Fruit fly (Drosophila melanogaster) whole organism, embryonic: ENCODE data around the gene Nos.

Experiments
- Asciz ChIP-seq: fragments of 200-800 bp; sonication (Bioruptor generic); optimal IDR thresholded peaks from 2 replicates; lab custom pipeline; 2017; ENCODE audit warnings: missing biosample characterization, mild to moderate bottlenecking, missing genetic modification characterization, missing genetic modification reagents
- CG1024 ChIP-seq: fragments of 200-800 bp; sonication (Bioruptor generic); IDR thresholded peaks from 2 replicates; pipeline ENCODE4 v1.3.6; 2022; ENCODE audit warnings: missing biosample characterization, missing genetic modification characterization
- CG11085 ChIP-seq: fragments of 200-800 bp; sonication (Bioruptor generic); IDR thresholded peaks from 2 replicates; pipeline ENCODE4 v1.3.6; 2022; ENCODE audit warnings: missing biosample characterization, missing genetic modification characterization
- CG11093 ChIP-seq: fragments of 200-800 bp; sonication (Bioruptor generic); IDR thresholded peaks from 3 replicates; pipeline ENCODE4 v1.3.6; 2022; ENCODE audit warnings: missing biosample characterization, missing genetic modification characterization
- CG11695 ChIP-seq: fragments of 200-800 bp; sonication (Bioruptor generic); IDR thresholded peaks from 3 replicates; pipeline ENCODE4 v1.3.6; 2022; ENCODE audit warnings: missing biosample characterization, missing genetic modification characterization
- CG1233 ChIP-seq: fragments of 200-800 bp; sonication (Bioruptor generic); optimal IDR thresholded peaks from 4 replicates; lab custom pipeline; 2018; ENCODE audit warnings: missing biosample characterization, mild to moderate bottlenecking, missing genetic modification characterization
- CG12744 ChIP-seq: fragments of 200-800 bp; sonication (Bioruptor generic); optimal IDR thresholded peaks from 2 replicates; lab custom pipeline; 2016; ENCODE audit warnings: missing biosample characterization, missing genetic modification characterization
- CG13424 ChIP-seq: fragments of 200-800 bp; sonication (Bioruptor generic); optimal IDR thresholded peaks from 2 replicates; lab custom pipeline; 2019; ENCODE audit warnings: missing biosample characterization, mild to moderate bottlenecking, missing genetic modification characterization, moderate library complexity
- CG14441 ChIP-seq: fragments of 200-800 bp; sonication (Bioruptor generic); IDR thresholded peaks from 2 replicates; pipeline ENCODE4 v1.3.6; 2022; ENCODE audit warnings: missing biosample characterization, missing genetic modification characterization
- CG18619 ChIP-seq: fragments of 200-800 bp; sonication (Bioruptor generic); optimal IDR thresholded peaks from 3 replicates; lab custom pipeline; 2017; ENCODE audit warnings: missing biosample characterization, mild to moderate bottlenecking, missing genetic modification characterization
- CG30020 ChIP-seq: fragments of 200-800 bp; optimal IDR thresholded peaks from 2 replicates; lab custom pipeline; 2019; ENCODE audit warnings: missing biosample characterization, mild to moderate bottlenecking, missing genetic modification characterization, moderate library complexity
- CG34224 ChIP-seq: fragments of 200-800 bp; sonication (Bioruptor generic); IDR thresholded peaks from 3 replicates; pipeline ENCODE4 v1.3.6; 2022; ENCODE audit warnings: missing biosample characterization, missing genetic modification characterization; ENCODE audit not compliant: partially characterized antibody
- CG4424 ChIP-seq: fragments of 200-800 bp; sonication (Bioruptor generic); optimal IDR thresholded peaks from 3 replicates; lab custom pipeline; 2016; ENCODE audit warnings: missing biosample characterization, missing genetic modification characterization
- CG4617 ChIP-seq: fragments of 200-800 bp; sonication (Bioruptor generic); optimal IDR thresholded peaks from 3 replicates; lab custom pipeline; 2016; ENCODE audit warnings: missing biosample characterization, missing genetic modification characterization, borderline replicate concordance
- CG4854 ChIP-seq: fragments of 200-800 bp; sonication (Bioruptor generic); optimal IDR thresholded peaks from 2 replicates; lab custom pipeline; 2016; ENCODE audit warnings: missing biosample characterization, missing genetic modification characterization, inconsistent platforms
- CG6813 ChIP-seq: fragments of 200-800 bp; sonication (Bioruptor generic); optimal IDR thresholded peaks from 2 replicates; lab custom pipeline; 2017; ENCODE audit warnings: missing biosample characterization, missing genetic modification characterization, mild to moderate bottlenecking, moderate library complexity, missing genetic modification reagents
- CG6854 ChIP-seq: fragments of 200-800 bp; sonication (Bioruptor generic); optimal IDR thresholded peaks from 3 replicates; lab custom pipeline; 2017; ENCODE audit warnings: missing biosample characterization, mild to moderate bottlenecking, missing genetic modification characterization
- CG7357 ChIP-seq: fragments of 200-800 bp; sonication (Bioruptor generic); IDR thresholded peaks from 3 replicates; pipeline ENCODE4 v1.3.6; 2022; ENCODE audit warnings: missing biosample characterization, missing genetic modification characterization
- CG7556 ChIP-seq: fragments of 200-800 bp; sonication (Bioruptor generic); optimal IDR thresholded peaks from 2 replicates; lab custom pipeline; 2017; ENCODE audit warnings: missing biosample characterization, mild to moderate bottlenecking, missing genetic modification characterization
- CG9932 ChIP-seq: fragments of 200-800 bp; sonication (Bioruptor generic); IDR thresholded peaks from 2 replicates; pipeline ENCODE4 v1.3.6; 2022; ENCODE audit warnings: missing biosample characterization, missing genetic modification characterization
- D ChIP-seq, 2 experiments: fragments of 200-800 bp in 1 of 2; fragments of >200 bp in 1 of 2; sonication (Bioruptor generic) in 1 of 2; optimal IDR thresholded peaks; 2 replicates in 1 of 2; 3 replicates in 1 of 2; lab custom pipeline; 2017; ENCODE audit warnings: mild to moderate bottlenecking in 1 of 2, missing biosample characterization in 1 of 2, missing genetic modification characterization in 1 of 2, missing genetic modification reagents in 1 of 2
- D19A ChIP-seq: fragments of 200-800 bp; optimal IDR thresholded peaks from 3 replicates; lab custom pipeline; 2019; ENCODE audit warnings: missing biosample characterization, mild to moderate bottlenecking, missing genetic modification characterization, moderate library complexity
- Dek ChIP-seq: fragments of 200-800 bp; sonication (Bioruptor generic); optimal IDR thresholded peaks from 3 replicates; lab custom pipeline; 2019; ENCODE audit warnings: missing biosample characterization, mild to moderate bottlenecking, missing genetic modification characterization, moderate library complexity
- Dfd ChIP-seq, 2 experiments: fragments of >200 bp; optimal IDR thresholded peaks; 2 replicates each; lab custom pipeline; 2017; ENCODE audit warnings: missing biosample characterization in 2 of 2, missing genetic modification characterization in 2 of 2
- E2f1 ChIP-seq: fragments of 200-800 bp; sonication (Bioruptor generic); IDR thresholded peaks from 2 replicates; pipeline ENCODE4 v1.3.6; 2022; ENCODE audit warnings: missing biosample characterization, missing genetic modification characterization
- H15 ChIP-seq: fragments of 200-800 bp; sonication (Bioruptor generic); IDR thresholded peaks from 3 replicates; pipeline ENCODE4 v1.3.6; 2022; ENCODE audit warnings: missing biosample characterization, missing genetic modification characterization
- Hmr ChIP-seq: fragments of 200-800 bp; sonication (Bioruptor generic); optimal IDR thresholded peaks from 3 replicates; lab custom pipeline; 2017; ENCODE audit warnings: mild to moderate bottlenecking, missing biosample characterization, missing genetic modification reagents, missing genetic modification characterization
- Mrtf ChIP-seq: fragments of 200-800 bp; sonication (Bioruptor generic); IDR thresholded peaks from 3 replicates; pipeline ENCODE4 v1.3.6; 2022; ENCODE audit warnings: missing biosample characterization, missing genetic modification characterization
- Pdp1 ChIP-seq, 2 experiments: fragments of 200-800 bp; sonication (Bioruptor generic); optimal IDR thresholded peaks; 3 replicates each; lab custom pipeline; 2016; ENCODE audit warnings: missing biosample characterization in 2 of 2, missing genetic modification characterization in 2 of 2, mild to moderate bottlenecking in 1 of 2, moderate library complexity in 1 of 2
- Six4 ChIP-seq: fragments of 200-800 bp; sonication (Bioruptor generic); optimal IDR thresholded peaks from 2 replicates; lab custom pipeline; 2016; ENCODE audit warnings: missing biosample characterization, missing genetic modification characterization
- TFAM ChIP-seq: fragments of 200-800 bp; sonication (Bioruptor generic); optimal IDR thresholded peaks from 2 replicates; lab custom pipeline; 2017; ENCODE audit warnings: missing biosample characterization, missing genetic modification characterization, inconsistent platforms
- bcd ChIP-seq: fragments of 200-800 bp; sonication (Bioruptor generic); optimal IDR thresholded peaks from 2 replicates; lab custom pipeline; 2017; ENCODE audit warnings: missing biosample characterization, mild to moderate bottlenecking, missing genetic modification characterization
- cas ChIP-seq: fragments of 200-800 bp; sonication (Bioruptor generic); IDR thresholded peaks from 2 replicates; pipeline ENCODE4 v1.3.6; 2022; ENCODE audit warnings: missing biosample characterization, missing genetic modification characterization
- corto ChIP-seq: fragments of 200-800 bp; sonication (Bioruptor generic); optimal IDR thresholded peaks from 2 replicates; lab custom pipeline; 2016; ENCODE audit warnings: missing biosample characterization, mild to moderate bottlenecking, missing genetic modification characterization, moderate library complexity
- dimm ChIP-seq: fragments of 200-800 bp; sonication (Bioruptor generic); IDR thresholded peaks from 2 replicates; pipeline ENCODE4 v1.3.6; 2022; ENCODE audit warnings: missing biosample characterization, missing genetic modification characterization
- fu2 ChIP-seq: fragments of 200-800 bp; sonication (Bioruptor generic); optimal IDR thresholded peaks from 2 replicates; lab custom pipeline; 2016; ENCODE audit warnings: missing biosample characterization, missing genetic modification characterization
- gsb-n ChIP-seq: fragments of 200-800 bp; sonication (Bioruptor generic); optimal IDR thresholded peaks from 3 replicates; lab custom pipeline; 2018; ENCODE audit warnings: missing biosample characterization, mild to moderate bottlenecking, missing genetic modification characterization
- hkb ChIP-seq, 2 experiments: fragments of 200-800 bp in 1 of 2; fragments of >200 bp in 1 of 2; sonication (Bioruptor generic) in 1 of 2; IDR thresholded peaks in 1 of 2; optimal IDR thresholded peaks in 1 of 2; 2 replicates each; pipeline versions ENCODE4 v1.3.6 to Lab custom; 2017 to 2022; ENCODE audit warnings: missing biosample characterization in 1 of 2, missing genetic modification characterization in 1 of 2
- jing ChIP-seq: fragments of 200-800 bp; sonication (Bioruptor generic); optimal IDR thresholded peaks from 2 replicates; lab custom pipeline; 2018; ENCODE audit warnings: missing biosample characterization, mild to moderate bottlenecking, missing genetic modification characterization
- lmd ChIP-seq: fragments of 200-800 bp; sonication (Bioruptor generic); IDR thresholded peaks from 2 replicates; pipeline ENCODE4 v1.3.6; 2022; ENCODE audit warnings: missing biosample characterization, missing genetic modification characterization
- mirr ChIP-seq: fragments of 200-800 bp; sonication (Bioruptor generic); optimal IDR thresholded peaks from 3 replicates; lab custom pipeline; 2018; ENCODE audit warnings: missing biosample characterization, mild to moderate bottlenecking, missing genetic modification characterization
- pnt ChIP-seq: fragments of 200-800 bp; sonication (Bioruptor generic); optimal IDR thresholded peaks from 3 replicates; lab custom pipeline; 2016; ENCODE audit warnings: missing biosample characterization, missing genetic modification characterization
- pum ChIP-seq: fragments of 200-800 bp; sonication (Bioruptor generic); optimal IDR thresholded peaks from 2 replicates; lab custom pipeline; 2016; ENCODE audit warnings: missing biosample characterization, missing genetic modification characterization
- row ChIP-seq: fragments of 200-800 bp; sonication (Bioruptor generic); IDR thresholded peaks from 3 replicates; pipeline ENCODE4 v1.3.6; 2022; ENCODE audit warnings: missing biosample characterization, missing genetic modification characterization
- scrt ChIP-seq: fragments of 200-800 bp; sonication (Bioruptor generic); optimal IDR thresholded peaks from 2 replicates; lab custom pipeline; 2018; ENCODE audit warnings: missing biosample characterization, mild to moderate bottlenecking, missing genetic modification characterization, moderate library complexity
- sqz ChIP-seq: fragments of 200-800 bp; sonication (Bioruptor generic); optimal IDR thresholded peaks from 3 replicates; lab custom pipeline; 2018; ENCODE audit warnings: missing biosample characterization, mild to moderate bottlenecking, missing genetic modification characterization
- ssp ChIP-seq: fragments of 200-800 bp; sonication (Bioruptor generic); IDR thresholded peaks from 2 replicates; pipeline ENCODE4 v1.3.6; 2022; ENCODE audit warnings: missing biosample characterization, missing genetic modification characterization
- vvl ChIP-seq: fragments of 200-800 bp; sonication (Bioruptor generic); IDR thresholded peaks from 2 replicates; pipeline ENCODE4 v1.3.6; 2022; ENCODE audit warnings: missing biosample characterization, missing genetic modification characterization
- zfh1 ChIP-seq: fragments of 200-800 bp; sonication (Bioruptor generic); IDR thresholded peaks from 3 replicates; pipeline ENCODE4 v1.3.6; 2022; ENCODE audit warnings: missing biosample characterization, missing genetic modification characterization

The Nos gene

DNA sequence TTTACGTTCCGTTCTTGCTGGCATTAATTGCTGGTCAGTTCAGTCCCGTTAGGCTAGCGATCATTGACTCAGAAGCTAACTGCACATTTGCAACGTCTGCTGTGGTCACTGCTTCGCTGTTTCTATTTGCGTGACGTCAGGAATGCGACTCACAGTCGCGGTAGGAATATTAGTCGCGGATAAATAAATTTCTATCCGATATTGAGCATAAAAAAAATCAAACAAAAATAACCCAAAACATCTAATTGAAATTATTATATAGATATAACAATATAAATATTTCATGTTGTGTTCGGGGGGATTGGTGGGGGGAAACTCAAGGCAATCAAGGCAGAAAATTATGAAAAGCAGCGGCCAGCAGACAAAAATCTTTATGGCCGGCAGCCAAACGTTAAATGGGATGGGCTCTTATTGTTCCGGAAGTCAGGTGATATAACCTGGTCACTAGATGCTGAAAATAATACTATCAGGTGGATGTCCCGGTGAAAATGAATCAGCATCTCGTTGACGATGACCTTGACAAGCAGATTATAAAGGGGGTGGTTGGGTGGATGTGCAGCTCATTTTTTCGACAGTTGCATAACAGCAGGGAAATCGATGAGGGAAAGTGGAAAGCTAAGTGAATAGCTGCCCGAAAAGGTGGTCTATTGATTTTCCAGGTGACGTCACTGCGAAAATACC, 12.3 kb upstream of the Nos start, which contains the start of gene SmydA-3 (continued):
- TF ChIP-seq mirr (GFP tag; lab: Kevin White, UChicago): no peak
- 0 out of 2 replicates have a peak, but pooled peaks have one; percentile 27 for TF ChIP-seq lmd
- TF ChIP-seq Asciz: peak; percentile 5
- TF ChIP-seq Six4 (GFP tag; lab: Kevin White, UChicago): no peak
- no peak for TF ChIP-seq TFAM
- no peak for TF ChIP-seq hkb (optimal IDR thresholded peaks at IDR 0.05; lab: Kevin White, UChicago)
- TF ChIP-seq hkb (GFP tag; IDR thresholded peaks at IDR 0.05; lab: Robert Waterston, UW): peak; percentile 71
- no peak for TF ChIP-seq cas (GFP tag; lab: Robert Waterston, UW)
- TF ChIP-seq vvl (GFP tag; lab: Robert Waterston, UW): peak; percentile 54
- no peak for TF ChIP-seq pnt (GFP tag; lab: Kevin White, UChicago)
- TF ChIP-seq CG11695: peak; percentile 63; the same call in 1 of the 3 replicates
- TF ChIP-seq CG11093 (GFP tag; lab: Robert Waterston, UW): 0 out of 3 replicates have a peak, but pooled peaks have one; percentile 9
- no peak for TF ChIP-seq fu2 (GFP tag; lab: Kevin White, UChicago)
- no peak for TF ChIP-seq CG12744 (GFP tag; lab: Kevin White, UChicago)
- TF ChIP-seq dimm: no peak
- 0 out of 2 replicates have a peak, but pooled peaks have one; percentile 25 for TF ChIP-seq CG14441 (GFP tag; lab: Robert Waterston, UW)
- TF ChIP-seq CG34224 (GFP tag; lab: Robert Waterston, UW): no peak
- TF ChIP-seq gsb-n (tag; lab: Kevin White, UChicago): no peak
- TF ChIP-seq H15 (GFP tag; lab: Robert Waterston, UW): no peak
- no peak for TF ChIP-seq Dfd (GFP tag; optimal IDR thresholded peaks at IDR 0.05; lab: Kevin White, UChicago)
- no peak for TF ChIP-seq Pdp1 (GFP tag; optimal IDR thresholded peaks at IDR 0.05; lab: Kevin White, UChicago)
- no peak for TF ChIP-seq sqz (GFP tag; lab: Kevin White, UChicago)
- no peak for TF ChIP-seq ssp
- TF ChIP-seq CG7357 (GFP tag; lab: Robert Waterston, UW): 0 out of 3 replicates have a peak, but pooled peaks have one; percentile 22
- no peak for TF ChIP-seq bcd (GFP tag; lab: Kevin White, UChicago)
- no peak for TF ChIP-seq CG1233 (GFP tag; lab: Kevin White, UChicago)
- TF ChIP-seq CG4854 (GFP tag; lab: Kevin White, UChicago): no peak
- TF ChIP-seq jing (GFP tag; lab: Kevin White, UChicago): no peak
- no peak for TF ChIP-seq CG4617 (GFP tag; lab: Kevin White, UChicago)
- TF ChIP-seq D19A (tag; lab: Kevin White, UChicago): no peak
- no peak for TF ChIP-seq CG13424 (tag; lab: Kevin White, UChicago)
- TF ChIP-seq E2f1: no peak
- no peak for TF ChIP-seq corto
- TF ChIP-seq CG7556 (GFP tag; lab: Kevin White, UChicago): no peak
- no peak for TF ChIP-seq CG1024
- no peak for TF ChIP-seq Mrtf
- no peak for TF ChIP-seq D (optimal IDR thresholded peaks at IDR 0.05; lab: Kevin White, UChicago)
- peak; percentile 25 for TF ChIP-seq D (GFP tag; optimal IDR thresholded peaks at IDR 0.05; lab: Kevin White, UChicago)
- TF ChIP-seq pum (GFP tag; lab: Kevin White, UChicago): no peak
- no peak for TF ChIP-seq CG30020 (tag; lab: Kevin White, UChicago)
- TF ChIP-seq scrt (GFP tag; lab: Kevin White, UChicago): no peak
- TF ChIP-seq zfh1 (GFP tag; lab: Robert Waterston, UW): no peak
- no peak; the same call in 1 of the 2 replicates for TF ChIP-seq CG9932 (GFP tag; lab: Robert Waterston, UW)
- peak; percentile 35 for TF ChIP-seq CG4424 (GFP tag; lab: Kevin White, UChicago)
- no peak for TF ChIP-seq CG6813 (GFP tag; lab: Kevin White, UChicago)
- TF ChIP-seq row (GFP tag; lab: Robert Waterston, UW): peak; percentile 13; the same call in 1 of the 3 replicates
- peak; percentile 5 for TF ChIP-seq CG18619 (GFP tag; lab: Kevin White, UChicago)
- TF ChIP-seq CG11085 (GFP tag; lab: Robert Waterston, UW): no peak
- no peak for TF ChIP-seq Hmr
- TF ChIP-seq CG6854: no peak
- no peak for TF ChIP-seq Dek (tag; lab: Kevin White, UChicago)
